Worm (Caenorhabditis elegans) whole organism, young adult: Measurements from ENCODE around the gene glb-17.

Experiments used
- F23B12.7 ChIP-seq: sonication (generic microtip); optimal IDR thresholded peaks from 2 replicates; lab custom pipeline; 2017; ENCODE audit warnings: missing genetic modification characterization, mild to moderate bottlenecking, missing compliant biosample characterization, antibody characterized with exemption, moderate library complexity; ENCODE audit not compliant: insufficient read depth
- ceh-27 ChIP-seq: fragments of 200-800 bp; sonication (Bioruptor generic); optimal IDR thresholded peaks from 2 replicates; lab custom pipeline; 2018; ENCODE audit warnings: mild to moderate bottlenecking, missing genetic modification characterization, moderate library complexity, missing compliant biosample characterization
- dpl-1 ChIP-seq: fragments of 150-350 bp; optimal IDR thresholded peaks from 2 replicates; lab custom pipeline; 2014; ENCODE audit warnings: missing biosample characterization, missing genetic modification reagents, missing genetic modification characterization
- gei-17 ChIP-seq: fragments of 200-800 bp; sonication (Bioruptor generic); optimal IDR thresholded peaks from 2 replicates; lab custom pipeline; 2018; ENCODE audit warnings: mild to moderate bottlenecking, missing genetic modification characterization, missing compliant biosample characterization
- lin-40 ChIP-seq: sonication (generic microtip); optimal IDR thresholded peaks from 2 replicates; lab custom pipeline; 2016; ENCODE audit warnings: missing genetic modification characterization, mild to moderate bottlenecking, missing compliant biosample characterization, missing genotype, missing genetic modification reagents
- nfya-1 ChIP-seq: sonication (generic microtip); optimal IDR thresholded peaks from 2 replicates; lab custom pipeline; 2017; ENCODE audit warnings: antibody characterized with exemption, missing compliant biosample characterization, missing genetic modification characterization, borderline replicate concordance; ENCODE audit not compliant: insufficient read depth
- snpc-4 ChIP-seq, 5 experiments: fragments of 150-350 bp in 1 of 5; sonication (generic microtip) in 4 of 5; optimal IDR thresholded peaks; 2 replicates each; lab custom pipeline; 2014 to 2018; ENCODE audit warnings: missing genetic modification characterization in 5 of 5, missing biosample characterization in 3 of 5, antibody characterized with exemption in 2 of 5, mild to moderate bottlenecking in 2 of 5, missing compliant biosample characterization in 2 of 5, missing genotype in 2 of 5, moderate library complexity in 2 of 5, missing genetic modification reagents in 1 of 5

DNA sequence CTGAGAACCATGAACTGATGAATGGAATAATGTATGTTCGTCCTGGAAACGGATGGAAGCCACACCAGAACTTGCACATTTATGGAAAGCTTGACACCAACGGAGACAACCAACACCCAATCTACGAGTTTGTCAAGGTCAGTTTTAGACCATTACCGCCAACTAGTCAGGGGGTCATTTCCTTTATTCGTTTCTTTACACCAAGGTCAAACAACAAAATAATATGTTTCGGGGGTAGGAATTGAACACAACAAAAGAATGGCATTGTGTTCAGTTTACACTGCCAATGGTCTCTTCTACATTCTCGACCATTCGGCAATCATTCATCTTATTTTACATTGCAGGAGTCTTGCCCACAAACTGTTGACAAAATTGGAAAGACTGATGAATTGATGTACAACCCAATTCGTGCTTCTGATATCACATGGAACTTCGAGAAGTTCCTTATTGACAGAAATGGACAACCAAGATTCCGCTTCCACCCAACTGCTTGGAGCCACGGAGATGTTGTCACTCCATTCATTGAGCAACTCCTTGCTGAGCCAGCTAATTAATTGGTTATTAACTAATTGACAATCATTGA, 8.8 kb upstream of the glb-17 start:
- no peak for TF ChIP-seq lin-40 (tag; lab: Kevin White, UChicago)
- no peak for TF ChIP-seq snpc-4 (GFP tag; optimal IDR thresholded peaks at IDR 0.05; lab: Kevin White, UChicago)
- no peak for TF ChIP-seq snpc-4 (tag; optimal IDR thresholded peaks at IDR 0.05; lab: Kevin White, UChicago)
- no peak for TF ChIP-seq gei-17 (GFP tag; lab: Kevin White, UChicago)
- TF ChIP-seq nfya-1 (tag; lab: Kevin White, UChicago) = no peak
- TF ChIP-seq ceh-27 (GFP tag; lab: Kevin White, UChicago) = no peak
- no peak for TF ChIP-seq dpl-1 (GFP tag; lab: Kevin White, UChicago)
- no peak for TF ChIP-seq F23B12.7 (tag; lab: Kevin White, UChicago)
